Fruit fly (Drosophila melanogaster) whole organism, embryonic: ENCODE results near the gene Wwox.

Experiments
- Atf-2 ChIP-seq: fragments of 200-800 bp; sonication (Bioruptor generic); optimal IDR thresholded peaks from 2 replicates; lab custom pipeline; 2016; ENCODE audit warnings: missing biosample characterization, missing genetic modification characterization
- Awh ChIP-seq: fragments of 200-800 bp; sonication (Bioruptor generic); IDR thresholded peaks from 2 replicates; pipeline ENCODE4, ENCODE4 v1.3.6; 2022; ENCODE audit warnings: missing biosample characterization, missing genetic modification characterization
- Blimp-1 ChIP-seq: fragments of 200-800 bp; sonication (Bioruptor generic); optimal IDR thresholded peaks from 3 replicates; lab custom pipeline; 2018; ENCODE audit warnings: missing biosample characterization, missing genetic modification characterization, mild to moderate bottlenecking, moderate library complexity, missing genetic modification reagents
- CG10209 ChIP-seq: fragments of 200-800 bp; sonication (Bioruptor generic); optimal IDR thresholded peaks from 3 replicates; lab custom pipeline; 2017; ENCODE audit warnings: missing biosample characterization, mild to moderate bottlenecking, missing genetic modification characterization, missing genetic modification reagents
- CG10543 ChIP-seq: fragments of 200-800 bp; sonication (Bioruptor generic); optimal IDR thresholded peaks from 3 replicates; lab custom pipeline; 2017; ENCODE audit warnings: missing biosample characterization, mild to moderate bottlenecking, missing genetic modification characterization, moderate library complexity
- CG12104 ChIP-seq: fragments of 200-800 bp; sonication (Bioruptor generic); optimal IDR thresholded peaks from 3 replicates; lab custom pipeline; 2016; ENCODE audit warnings: missing biosample characterization, missing genetic modification characterization
- CG12769 ChIP-seq: fragments of 200-800 bp; sonication (Bioruptor generic); optimal IDR thresholded peaks from 2 replicates; lab custom pipeline; 2019; ENCODE audit warnings: missing biosample characterization, mild to moderate bottlenecking, missing genetic modification characterization, moderate library complexity
- CG13424 ChIP-seq: fragments of 200-800 bp; sonication (Bioruptor generic); optimal IDR thresholded peaks from 2 replicates; lab custom pipeline; 2019; ENCODE audit warnings: missing biosample characterization, mild to moderate bottlenecking, missing genetic modification characterization, moderate library complexity
- CG13775 ChIP-seq: fragments of 200-800 bp; sonication (Bioruptor generic); optimal IDR thresholded peaks from 3 replicates; lab custom pipeline; 2017; ENCODE audit warnings: missing biosample characterization, mild to moderate bottlenecking, missing genetic modification characterization
- CG14441 ChIP-seq: fragments of 200-800 bp; sonication (Bioruptor generic); IDR thresholded peaks from 2 replicates; pipeline ENCODE4 v1.3.6; 2022; ENCODE audit warnings: missing biosample characterization, missing genetic modification characterization
- CG17568 ChIP-seq: fragments of 200-800 bp; sonication (Bioruptor generic); optimal IDR thresholded peaks from 2 replicates; lab custom pipeline; 2018; ENCODE audit warnings: missing biosample characterization, mild to moderate bottlenecking, missing genetic modification characterization, moderate library complexity
- CG17802 ChIP-seq: fragments of 200-800 bp; sonication (Bioruptor generic); optimal IDR thresholded peaks from 2 replicates; lab custom pipeline; 2018; ENCODE audit warnings: missing biosample characterization, mild to moderate bottlenecking, missing genetic modification characterization, moderate library complexity
- CG2202 ChIP-seq: fragments of 200-800 bp; sonication (Bioruptor generic); optimal IDR thresholded peaks from 2 replicates; lab custom pipeline; 2018; ENCODE audit warnings: missing biosample characterization, mild to moderate bottlenecking, missing genetic modification characterization
- CG3281 ChIP-seq: fragments of 200-800 bp; sonication (Bioruptor generic); optimal IDR thresholded peaks from 3 replicates; lab custom pipeline; 2017; ENCODE audit warnings: missing biosample characterization, mild to moderate bottlenecking, missing genetic modification characterization
- CG33557 ChIP-seq: fragments of 200-800 bp; sonication (Bioruptor generic); optimal IDR thresholded peaks from 2 replicates; lab custom pipeline; 2019; ENCODE audit warnings: missing biosample characterization, mild to moderate bottlenecking, missing genetic modification characterization, moderate library complexity
- CG42726 ChIP-seq: fragments of 200-800 bp; sonication (Bioruptor generic); IDR thresholded peaks from 2 replicates; pipeline ENCODE4 v1.3.6; 2022; ENCODE audit warnings: missing biosample characterization, missing genetic modification characterization; ENCODE audit not compliant: partially characterized antibody
- CG4328 ChIP-seq: fragments of 200-800 bp; sonication (Bioruptor generic); optimal IDR thresholded peaks from 3 replicates; lab custom pipeline; 2017; ENCODE audit warnings: missing biosample characterization, missing genetic modification reagents, missing genetic modification characterization
- CG4854 ChIP-seq: fragments of 200-800 bp; sonication (Bioruptor generic); optimal IDR thresholded peaks from 2 replicates; lab custom pipeline; 2016; ENCODE audit warnings: missing biosample characterization, missing genetic modification characterization, inconsistent platforms
- CG6765 ChIP-seq: fragments of 200-800 bp; sonication (Bioruptor generic); optimal IDR thresholded peaks from 3 replicates; lab custom pipeline; 2017; ENCODE audit warnings: missing biosample characterization, mild to moderate bottlenecking, missing genetic modification characterization
- CG9609 ChIP-seq: fragments of 200-800 bp; sonication (Bioruptor generic); optimal IDR thresholded peaks from 3 replicates; lab custom pipeline; 2016; ENCODE audit warnings: missing biosample characterization, missing genetic modification characterization
- CG9817 ChIP-seq: fragments of 200-800 bp; sonication (Bioruptor generic); optimal IDR thresholded peaks from 2 replicates; lab custom pipeline; 2018; ENCODE audit warnings: missing biosample characterization, mild to moderate bottlenecking, missing genetic modification characterization, moderate library complexity
- CTCF ChIP-seq: fragments of 200-800 bp; sonication (Bioruptor generic); optimal IDR thresholded peaks from 2 replicates; lab custom pipeline; 2017; ENCODE audit warnings: missing biosample characterization, mild to moderate bottlenecking, missing genetic modification characterization, moderate library complexity
- CoRest ChIP-seq: fragments of 200-800 bp; sonication (Bioruptor generic); optimal IDR thresholded peaks from 3 replicates; lab custom pipeline; 2018; ENCODE audit warnings: missing biosample characterization, mild to moderate bottlenecking, missing genetic modification characterization, moderate library complexity
- Dip3 ChIP-seq: fragments of 200-800 bp; sonication (Bioruptor generic); optimal IDR thresholded peaks from 3 replicates; lab custom pipeline; 2016; ENCODE audit warnings: missing biosample characterization, missing genetic modification characterization
- Doc3 ChIP-seq: fragments of 200-800 bp; sonication (Bioruptor generic); IDR thresholded peaks from 3 replicates; pipeline ENCODE4 v1.3.6; 2022; ENCODE audit warnings: missing biosample characterization, missing genetic modification characterization; ENCODE audit not compliant: partially characterized antibody
- HHEX ChIP-seq: fragments of 200-800 bp; sonication (Bioruptor generic); optimal IDR thresholded peaks from 3 replicates; lab custom pipeline; 2017; ENCODE audit warnings: missing biosample characterization, mild to moderate bottlenecking, missing genetic modification characterization, missing genetic modification reagents
- HLHmδ ChIP-seq: fragments of 200-800 bp; sonication (Bioruptor generic); optimal IDR thresholded peaks from 2 replicates; lab custom pipeline; 2018; ENCODE audit warnings: missing biosample characterization, mild to moderate bottlenecking, missing genetic modification characterization, moderate library complexity
- HmgZ ChIP-seq: fragments of 200-800 bp; sonication (Bioruptor generic); optimal IDR thresholded peaks from 2 replicates; lab custom pipeline; 2018; ENCODE audit warnings: missing biosample characterization, mild to moderate bottlenecking, missing genetic modification characterization
- Meics ChIP-seq: fragments of 200-800 bp; sonication (Bioruptor generic); optimal IDR thresholded peaks from 2 replicates; lab custom pipeline; 2017; ENCODE audit warnings: missing biosample characterization, mild to moderate bottlenecking, missing genetic modification characterization
- Nf-YC ChIP-seq: fragments of 200-800 bp; optimal IDR thresholded peaks from 3 replicates; lab custom pipeline; 2019; ENCODE audit warnings: missing biosample characterization, mild to moderate bottlenecking, missing genetic modification characterization, moderate library complexity
- Oaz ChIP-seq: fragments of 200-800 bp; sonication (Bioruptor generic); IDR thresholded peaks from 2 replicates; pipeline ENCODE4 v1.3.6; 2022; ENCODE audit warnings: missing biosample characterization, missing genetic modification characterization
- Pdp1 ChIP-seq, 2 experiments: fragments of 200-800 bp; sonication (Bioruptor generic); optimal IDR thresholded peaks; 3 replicates each; lab custom pipeline; 2016; ENCODE audit warnings: missing biosample characterization in 2 of 2, missing genetic modification characterization in 2 of 2, mild to moderate bottlenecking in 1 of 2, moderate library complexity in 1 of 2
- Sox102F ChIP-seq: fragments of 200-800 bp; sonication (Bioruptor generic); optimal IDR thresholded peaks from 2 replicates; lab custom pipeline; 2018; ENCODE audit warnings: missing biosample characterization, mild to moderate bottlenecking, missing genetic modification characterization, moderate library complexity
- Sry-δ ChIP-seq: fragments of 200-800 bp; sonication (Bioruptor generic); optimal IDR thresholded peaks from 2 replicates; lab custom pipeline; 2016; ENCODE audit warnings: missing biosample characterization, missing genetic modification characterization
- Stat92E ChIP-seq, 3 experiments: fragments of >200 bp in 2 of 3; fragments of 200-800 bp in 1 of 3; sonication (Bioruptor generic) in 1 of 3; optimal IDR thresholded peaks; 2 replicates each; lab custom pipeline; 2017 to 2019; ENCODE audit warnings: missing biosample characterization in 3 of 3, missing genetic modification characterization in 3 of 3, mild to moderate bottlenecking in 1 of 3, moderate library complexity in 1 of 3
- bbx ChIP-seq: fragments of 200-800 bp; sonication (Bioruptor generic); IDR thresholded peaks from 2 replicates; pipeline ENCODE4 v1.3.6; 2022; ENCODE audit warnings: missing biosample characterization, missing genetic modification characterization; ENCODE audit not compliant: partially characterized antibody
- caup ChIP-seq: fragments of 200-800 bp; sonication (Bioruptor generic); optimal IDR thresholded peaks from 3 replicates; lab custom pipeline; 2017; ENCODE audit warnings: missing biosample characterization, mild to moderate bottlenecking, missing genetic modification characterization, moderate library complexity; ENCODE audit not compliant: severe bottlenecking
- da ChIP-seq: fragments of 200-800 bp; sonication (Bioruptor generic); optimal IDR thresholded peaks from 2 replicates; lab custom pipeline; 2016; ENCODE audit warnings: missing biosample characterization, missing genetic modification characterization
- esg ChIP-seq: fragments of 200-800 bp; sonication (Bioruptor generic); conservative IDR thresholded peaks from 2 replicates; pipeline ENCODE4 v1.3.6; 2022; ENCODE audit warnings: missing biosample characterization, missing genetic modification characterization
- fru ChIP-seq: fragments of >200 bp; optimal IDR thresholded peaks from 2 replicates; lab custom pipeline; 2017
- hbn ChIP-seq: fragments of 200-800 bp; sonication (Bioruptor generic); IDR thresholded peaks from 2 replicates; pipeline ENCODE4 v1.3.6; 2022; ENCODE audit warnings: missing biosample characterization, missing genetic modification characterization; ENCODE audit not compliant: partially characterized antibody
- ind ChIP-seq: fragments of 200-800 bp; sonication (Bioruptor generic); optimal IDR thresholded peaks from 3 replicates; lab custom pipeline; 2016; ENCODE audit warnings: missing biosample characterization, missing genetic modification characterization
- knrl ChIP-seq: fragments of 200-800 bp; sonication (Bioruptor generic); IDR thresholded peaks from 3 replicates; pipeline ENCODE4 v1.3.6; 2022; ENCODE audit warnings: missing biosample characterization, missing genetic modification characterization; ENCODE audit not compliant: partially characterized antibody
- lmd ChIP-seq: fragments of 200-800 bp; sonication (Bioruptor generic); IDR thresholded peaks from 2 replicates; pipeline ENCODE4 v1.3.6; 2022; ENCODE audit warnings: missing biosample characterization, missing genetic modification characterization
- pzg ChIP-seq: fragments of 200-800 bp; sonication (Bioruptor generic); optimal IDR thresholded peaks from 3 replicates; lab custom pipeline; 2018; ENCODE audit warnings: missing biosample characterization, mild to moderate bottlenecking, missing genetic modification characterization, moderate library complexity
- sima ChIP-seq: fragments of 200-800 bp; sonication (Bioruptor generic); optimal IDR thresholded peaks from 2 replicates; lab custom pipeline; 2016; ENCODE audit warnings: missing biosample characterization, missing genetic modification characterization
- sob ChIP-seq: fragments of 200-800 bp; sonication (Bioruptor generic); IDR thresholded peaks from 2 replicates; pipeline ENCODE4 v1.3.6; 2022; ENCODE audit warnings: missing biosample characterization, missing genetic modification characterization
- stc ChIP-seq: fragments of 200-800 bp; sonication (Bioruptor generic); IDR thresholded peaks from 2 replicates; pipeline ENCODE4 v1.3.6; 2022; ENCODE audit warnings: missing biosample characterization, missing genetic modification characterization

The Wwox gene

dm6 chr2L:7957068-7957868, 46.8 kb downstream of the Wwox start (continued):
- no peak for TF ChIP-seq bbx (GFP tag; lab: Robert Waterston, UW)
- peak; percentile 36 for TF ChIP-seq ind (GFP tag; lab: Kevin White, UChicago)
- TF ChIP-seq CTCF (GFP tag; lab: Kevin White, UChicago) = peak; percentile 13
- no peak for TF ChIP-seq knrl (GFP tag; lab: Robert Waterston, UW)
- 0 out of 2 replicates have a peak, but pooled peaks have one; percentile 21 for TF ChIP-seq Awh
- TF ChIP-seq caup (GFP tag; lab: Kevin White, UChicago) = peak; percentile 35
- no peak for TF ChIP-seq CG17568 (GFP tag; lab: Kevin White, UChicago)
- no peak for TF ChIP-seq CG12769
- no peak for TF ChIP-seq sima (GFP tag; lab: Kevin White, UChicago)
- no peak for TF ChIP-seq pzg
- peak; percentile 49 for TF ChIP-seq Oaz (GFP tag; lab: Robert Waterston, UW)
- no peak for TF ChIP-seq fru (lab: Kevin White, UChicago)
- peak; percentile 47 for TF ChIP-seq CG9817 (tag; lab: Kevin White, UChicago)
- no peak for TF ChIP-seq HLHmδ (GFP tag; lab: Kevin White, UChicago)
- peak; percentile 58 for TF ChIP-seq lmd (GFP tag; lab: Robert Waterston, UW)
- TF ChIP-seq CoRest (tag; lab: Kevin White, UChicago) = peak; percentile 78
- no peak for TF ChIP-seq Stat92E (GFP tag; optimal IDR thresholded peaks at IDR 0.05; lab: Kevin White, UChicago)
- TF ChIP-seq CG3281 (GFP tag; lab: Kevin White, UChicago) = peak; percentile 26
- TF ChIP-seq CG13424 (tag; lab: Kevin White, UChicago) = peak; percentile 39
- peak; percentile 30 for TF ChIP-seq HHEX (GFP tag; lab: Kevin White, UChicago)
- TF ChIP-seq HmgZ (tag; lab: Kevin White, UChicago) = no peak
- TF ChIP-seq Sox102F (GFP tag; lab: Kevin White, UChicago) = peak; percentile 83
- TF ChIP-seq CG10209 (GFP tag; lab: Kevin White, UChicago) = peak; percentile 67
- TF ChIP-seq CG12104 (GFP tag; lab: Kevin White, UChicago) = peak; percentile 19
- TF ChIP-seq Sry-δ (GFP tag; lab: Kevin White, UChicago) = no peak
- TF ChIP-seq sob (GFP tag; lab: Robert Waterston, UW) = no peak
- TF ChIP-seq CG9609 (GFP tag; lab: Kevin White, UChicago) = no peak
- no peak for TF ChIP-seq CG2202 (tag; lab: Kevin White, UChicago)
- TF ChIP-seq da (GFP tag; lab: Kevin White, UChicago) = no peak
- no peak for TF ChIP-seq Doc3 (GFP tag; lab: Robert Waterston, UW)
- TF ChIP-seq CG42726 (GFP tag; lab: Robert Waterston, UW) = no peak
- peak in 1 of 2 experiments; percentile 39 for TF ChIP-seq Pdp1 (GFP tag; optimal IDR thresholded peaks at IDR 0.05; lab: Kevin White, UChicago)
- no peak for TF ChIP-seq CG6765
- no peak for TF ChIP-seq Atf-2 (GFP tag; lab: Kevin White, UChicago)
- no peak for TF ChIP-seq Dip3
- TF ChIP-seq Blimp-1 (GFP tag; lab: Kevin White, UChicago) = peak; percentile 9
- TF ChIP-seq esg (GFP tag; lab: Robert Waterston, UW) = peak; percentile 76
- TF ChIP-seq CG4854 = no peak
- TF ChIP-seq CG33557 (GFP tag; lab: Kevin White, UChicago) = no peak
- TF ChIP-seq hbn (GFP tag; lab: Robert Waterston, UW) = no peak
- peak; percentile 12 for TF ChIP-seq CG13775 (GFP tag; lab: Kevin White, UChicago)
- no peak for TF ChIP-seq Nf-YC
- TF ChIP-seq stc (GFP tag; lab: Robert Waterston, UW) = peak; percentile 61
- 0 out of 2 replicates have a peak, but pooled peaks have one; percentile 13 for TF ChIP-seq CG14441 (GFP tag; lab: Robert Waterston, UW)
- TF ChIP-seq Meics (GFP tag; lab: Kevin White, UChicago) = peak; percentile 59
- TF ChIP-seq CG17802 (tag; lab: Kevin White, UChicago) = no peak
- no peak for TF ChIP-seq CG4328 (GFP tag; lab: Kevin White, UChicago)
- TF ChIP-seq CG10543 (GFP tag; lab: Kevin White, UChicago) = no peak
